Worm (Caenorhabditis elegans) whole organism, L1 larva: ENCODE measurements around the gene F54H12.7.

Source experiments
- C16A3.4 ChIP-seq: fragments of 150-350 bp; optimal IDR thresholded peaks from 2 replicates; lab custom pipeline; 2014; ENCODE audit warnings: missing biosample characterization, missing genetic modification characterization
- F16B12.6 ChIP-seq: fragments of 150-350 bp; optimal IDR thresholded peaks from 2 replicates; lab custom pipeline; 2014; ENCODE audit warnings: missing biosample characterization, missing genetic modification characterization
- Y116A8C.19 ChIP-seq: sonication (generic microtip); optimal IDR thresholded peaks from 2 replicates; lab custom pipeline; 2016; ENCODE audit warnings: missing compliant biosample characterization, missing genetic modification characterization, borderline replicate concordance
- aha-1 ChIP-seq: fragments of 150-350 bp; optimal IDR thresholded peaks from 2 replicates; lab custom pipeline; 2014; ENCODE audit warnings: missing biosample characterization, missing genetic modification characterization
- ama-1 ChIP-seq: fragments of 150-350 bp; optimal IDR thresholded peaks from 2 replicates; lab custom pipeline; 2014
- blmp-1 ChIP-seq: fragments of 150-350 bp; optimal IDR thresholded peaks from 2 replicates; lab custom pipeline; 2014; ENCODE audit warnings: missing biosample characterization, missing genetic modification characterization
- ceh-8 ChIP-seq: fragments of 200-800 bp; sonication (Bioruptor generic); optimal IDR thresholded peaks from 2 replicates; lab custom pipeline; 2018; ENCODE audit warnings: mild to moderate bottlenecking, missing genetic modification characterization, moderate library complexity, missing compliant biosample characterization
- ceh-82 ChIP-seq, 3 experiments: fragments of 150-350 bp in 1 of 3; sonication (generic microtip) in 2 of 3; optimal IDR thresholded peaks; 2 replicates each; lab custom pipeline; 2014 to 2017; ENCODE audit warnings: missing biosample characterization in 3 of 3, missing genetic modification characterization in 3 of 3
- ceh-88 ChIP-seq: fragments of 200-800 bp; sonication (Bioruptor generic); IDR thresholded peaks from 2 replicates; pipeline ENCODE4 v1.3.6; 2022; ENCODE audit warnings: missing genetic modification characterization, missing compliant biosample characterization
- dsc-1 ChIP-seq: sonication (generic microtip); optimal IDR thresholded peaks from 2 replicates; lab custom pipeline; 2016; ENCODE audit warnings: mild to moderate bottlenecking, missing genetic modification characterization, missing compliant biosample characterization
- efl-1 ChIP-seq, 4 experiments: fragments of 150-350 bp; optimal IDR thresholded peaks in 3 of 4; peaks in 1 of 4; 1 replicate in 1 of 4; 2 replicates in 3 of 4; lab custom pipeline; 2014; ENCODE audit warnings: missing biosample characterization in 2 of 4, missing genetic modification characterization in 2 of 4, missing genetic modification reagents in 2 of 4
- egl-27 ChIP-seq, 2 experiments: fragments of 150-350 bp in 1 of 2; sonication (generic microtip); optimal IDR thresholded peaks; 3 replicates each; lab custom pipeline; 2017 to 2018; ENCODE audit warnings: missing biosample characterization in 2 of 2, missing genetic modification characterization in 2 of 2, missing genetic modification reagents in 2 of 2
- elt-2 ChIP-seq: sonication (generic microtip); optimal IDR thresholded peaks from 2 replicates; lab custom pipeline; 2016; ENCODE audit warnings: missing genetic modification characterization, mild to moderate bottlenecking, inconsistent platforms, missing compliant biosample characterization, missing genetic modification reagents
- ets-5 ChIP-seq: fragments of 200-800 bp; sonication (Bioruptor generic); IDR thresholded peaks from 2 replicates; pipeline ENCODE4 v1.3.6; 2022; ENCODE audit warnings: missing genetic modification characterization, missing compliant biosample characterization
- fkh-8 ChIP-seq: sonication (generic microtip); optimal IDR thresholded peaks from 2 replicates; lab custom pipeline; 2016; ENCODE audit warnings: mild to moderate bottlenecking, missing genetic modification characterization, missing compliant biosample characterization
- isw-1 ChIP-seq: fragments of 200-800 bp; sonication (Bioruptor generic); IDR thresholded peaks from 2 replicates; pipeline ENCODE4 v1.3.6; 2022; ENCODE audit warnings: missing genetic modification characterization, missing compliant biosample characterization
- jun-1 ChIP-seq: fragments of 150-350 bp; optimal IDR thresholded peaks from 2 replicates; lab custom pipeline; 2014; ENCODE audit warnings: missing biosample characterization, missing genetic modification reagents, missing genetic modification characterization
- lin-14 ChIP-seq: fragments of 200-800 bp; sonication (Bioruptor generic); optimal IDR thresholded peaks from 2 replicates; lab custom pipeline; 2018; ENCODE audit warnings: mild to moderate bottlenecking, missing genetic modification characterization, moderate library complexity, missing compliant biosample characterization
- lin-15B ChIP-seq: fragments of 150-350 bp; sonication (generic microtip); optimal IDR thresholded peaks from 3 replicates; lab custom pipeline; 2014; ENCODE audit warnings: missing biosample characterization, missing genetic modification characterization
- lin-35 ChIP-seq, 2 experiments: fragments of 150-350 bp; optimal IDR thresholded peaks; 2 replicates each; lab custom pipeline; 2014; ENCODE audit warnings: missing biosample characterization in 2 of 2, missing genetic modification characterization in 2 of 2, missing genetic modification reagents in 2 of 2
- lin-39 ChIP-seq: fragments of 150-350 bp; optimal IDR thresholded peaks from 2 replicates; lab custom pipeline; 2014; ENCODE audit warnings: missing biosample characterization, missing genetic modification reagents, missing genetic modification characterization
- lsy-2 ChIP-seq, 2 experiments: fragments of 150-350 bp; optimal IDR thresholded peaks; 2 replicates each; lab custom pipeline; 2014; ENCODE audit warnings: missing biosample characterization in 2 of 2, missing genetic modification characterization in 2 of 2
- mdl-1 ChIP-seq, 2 experiments: fragments of 150-350 bp; optimal IDR thresholded peaks; 2 replicates each; lab custom pipeline; 2014 to 2017; ENCODE audit warnings: missing biosample characterization in 2 of 2, missing genetic modification characterization in 2 of 2, inconsistent platforms in 1 of 2
- mef-2 ChIP-seq: fragments of 150-350 bp; optimal IDR thresholded peaks from 2 replicates; lab custom pipeline; 2014; ENCODE audit warnings: missing biosample characterization, missing genetic modification characterization
- mep-1 ChIP-seq: fragments of 150-350 bp; optimal IDR thresholded peaks from 2 replicates; lab custom pipeline; 2014; ENCODE audit warnings: missing biosample characterization, missing genetic modification characterization
- nhr-19 ChIP-seq: fragments of 200-800 bp; sonication (Bioruptor generic); conservative IDR thresholded peaks from 2 replicates; pipeline ENCODE4 v1.3.6; 2022; ENCODE audit warnings: missing genetic modification characterization, missing compliant biosample characterization
- nhr-20 ChIP-seq: sonication (generic microtip); optimal IDR thresholded peaks from 2 replicates; lab custom pipeline; 2016; ENCODE audit warnings: mild to moderate bottlenecking, missing genetic modification characterization, missing compliant biosample characterization
- nhr-237 ChIP-seq: fragments of 150-350 bp; optimal IDR thresholded peaks from 2 replicates; lab custom pipeline; 2014; ENCODE audit warnings: missing biosample characterization, missing genetic modification characterization
- nhr-47 ChIP-seq: sonication (generic microtip); optimal IDR thresholded peaks from 2 replicates; lab custom pipeline; 2016; ENCODE audit warnings: mild to moderate bottlenecking, missing genetic modification characterization, moderate library complexity, missing compliant biosample characterization
- nhr-71 ChIP-seq: sonication (generic microtip); optimal IDR thresholded peaks from 2 replicates; lab custom pipeline; 2016; ENCODE audit warnings: mild to moderate bottlenecking, missing genetic modification characterization, moderate library complexity, missing compliant biosample characterization
- nhr-76 ChIP-seq: sonication (generic microtip); optimal IDR thresholded peaks from 2 replicates; lab custom pipeline; 2017; ENCODE audit warnings: missing biosample characterization, missing genetic modification characterization
- nhr-84 ChIP-seq: sonication (generic microtip); optimal IDR thresholded peaks from 2 replicates; lab custom pipeline; 2017; ENCODE audit warnings: missing biosample characterization, missing genetic modification characterization
- nhr-85 ChIP-seq: sonication (generic microtip); peaks from one replicate; lab custom pipeline; 2016; ENCODE audit warnings: missing genetic modification characterization, inconsistent platforms, missing compliant biosample characterization
- pag-3 ChIP-seq: sonication (generic microtip); optimal IDR thresholded peaks from 2 replicates; lab custom pipeline; 2017; ENCODE audit warnings: missing genetic modification characterization, mild to moderate bottlenecking, missing compliant biosample characterization, antibody characterized with exemption, borderline replicate concordance; ENCODE audit not compliant: insufficient read depth
- pax-3 ChIP-seq: fragments of 200-800 bp; sonication (Bioruptor generic); optimal IDR thresholded peaks from 2 replicates; lab custom pipeline; 2018; ENCODE audit warnings: mild to moderate bottlenecking, missing genetic modification characterization, moderate library complexity, missing compliant biosample characterization
- rnt-1 ChIP-seq: sonication (generic microtip); optimal IDR thresholded peaks from 2 replicates; lab custom pipeline; 2016; ENCODE audit warnings: mild to moderate bottlenecking, missing genetic modification characterization, moderate library complexity, missing compliant biosample characterization
- skn-1 ChIP-seq: fragments of 150-350 bp; optimal IDR thresholded peaks from 2 replicates; lab custom pipeline; 2014; ENCODE audit warnings: missing biosample characterization, missing genetic modification characterization
- snu-23 ChIP-seq: sonication (generic microtip); optimal IDR thresholded peaks from 2 replicates; lab custom pipeline; 2016; ENCODE audit warnings: missing genetic modification characterization, missing compliant biosample characterization
- sptf-1 ChIP-seq: fragments of 150-350 bp; optimal IDR thresholded peaks from 2 replicates; lab custom pipeline; 2014; ENCODE audit warnings: missing biosample characterization, missing genetic modification characterization
- swsn-7 ChIP-seq: sonication (generic microtip); optimal IDR thresholded peaks from 2 replicates; lab custom pipeline; 2016; ENCODE audit warnings: missing genetic modification characterization, missing compliant biosample characterization
- tbx-2 ChIP-seq: sonication (generic microtip); optimal IDR thresholded peaks from 2 replicates; lab custom pipeline; 2016; ENCODE audit warnings: missing genetic modification characterization, missing compliant biosample characterization
- unc-30 ChIP-seq: sonication (generic microtip); optimal IDR thresholded peaks from 2 replicates; lab custom pipeline; 2017; ENCODE audit warnings: missing biosample characterization, missing genetic modification characterization
- unc-86 ChIP-seq: sonication (generic microtip); optimal IDR thresholded peaks from 2 replicates; lab custom pipeline; 2016; ENCODE audit warnings: missing genetic modification characterization, missing compliant biosample characterization
- xbp-1 ChIP-seq: sonication (generic microtip); optimal IDR thresholded peaks from 2 replicates; lab custom pipeline; 2016; ENCODE audit warnings: missing genetic modification characterization, missing compliant biosample characterization
- ztf-11 ChIP-seq, 2 experiments: sonication (generic microtip); optimal IDR thresholded peaks; 2 replicates each; lab custom pipeline; 2016 to 2017; ENCODE audit warnings: missing genetic modification characterization in 2 of 2, missing biosample characterization in 1 of 2, missing compliant biosample characterization in 1 of 2
- ztf-4 ChIP-seq: fragments of 150-350 bp; optimal IDR thresholded peaks from 2 replicates; lab custom pipeline; 2014; ENCODE audit warnings: missing biosample characterization, missing genetic modification characterization

F54H12.7 gene

DNA sequence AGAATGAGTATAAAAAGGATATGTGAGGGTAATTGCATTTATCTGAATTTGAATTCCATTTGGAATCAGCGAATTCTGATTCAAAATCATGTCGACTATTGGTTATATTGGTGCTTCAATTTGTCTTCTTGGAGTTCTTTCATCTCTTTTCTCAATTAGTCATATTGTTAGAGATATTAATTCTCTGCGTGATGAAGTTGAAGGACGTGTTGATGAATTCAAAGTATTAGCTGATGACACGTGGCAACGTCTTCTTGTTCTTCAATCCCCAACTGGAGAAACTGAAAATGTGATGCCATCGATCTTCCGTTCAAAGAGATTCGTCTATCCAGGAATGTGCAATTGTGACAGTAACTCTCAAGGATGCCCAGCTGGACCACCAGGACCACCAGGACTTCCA lies 20.3 kb upstream of the F54H12.7 start, which contains the start of gene col-90:
Gene col-90 (plus strand): TSS at position 37 of the 400 bp plus-strand sequence.
- TF ChIP-seq blmp-1 (tag; lab: Kevin White, UChicago) = peak; percentile 6
- TF ChIP-seq egl-27 (tag; optimal IDR thresholded peaks at IDR 0.05; lab: Kevin White, UChicago) = no peak
- TF ChIP-seq ets-5 (GFP tag; lab: Robert Waterston, UW) = no peak
- TF ChIP-seq ztf-4 (tag; lab: Kevin White, UChicago) = no peak
- TF ChIP-seq isw-1 (GFP tag; lab: Robert Waterston, UW) = no peak
- no peak for TF ChIP-seq ceh-8
- peak; percentile 70 for TF ChIP-seq ama-1 (lab: Kevin White, UChicago)
- no peak for TF ChIP-seq lin-14
- no peak for TF ChIP-seq xbp-1 (tag; lab: Kevin White, UChicago)
- TF ChIP-seq mef-2 (tag; lab: Kevin White, UChicago) = no peak
- TF ChIP-seq nhr-76 = no peak

DNA sequence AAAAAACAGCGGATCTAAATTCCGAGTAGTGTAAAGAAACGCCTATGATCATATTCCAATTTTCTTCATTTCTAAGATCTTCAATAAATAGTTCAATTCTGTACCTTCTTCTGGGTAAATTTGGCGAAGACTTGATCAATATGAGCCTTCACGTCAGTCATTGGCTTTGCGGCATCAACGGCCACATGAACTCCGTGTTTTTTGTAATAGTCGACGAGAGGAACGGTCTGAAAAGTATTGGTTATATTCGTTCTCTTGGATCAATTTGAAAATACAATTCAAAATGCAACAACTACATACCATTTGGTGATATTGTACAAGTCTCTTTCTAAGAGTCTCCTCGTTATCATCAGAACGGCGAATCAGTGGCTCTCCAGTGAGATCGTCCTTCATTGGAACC lies 18.7 kb upstream of the F54H12.7 start:
- TF ChIP-seq dsc-1 (tag; lab: Kevin White, UChicago) (no peak), nhr-237 (tag; lab: Kevin White, UChicago) (no peak), fkh-8 (tag; lab: Kevin White, UChicago) (no peak), jun-1 (no peak), efl-1 (optimal IDR thresholded peaks at IDR 0.05; lab: Kevin White, UChicago) (no peak), efl-1 (GFP tag; optimal IDR thresholded peaks at IDR 0.05 in 1 of 2; lab: Kevin White, UChicago) (peak in 1 of 2 experiments; percentile 58)

ce11 chrIII:7952077-7952765 lies 16.9 kb upstream of the F54H12.7 start, which contains the start of gene C29E4.15:
C29E4.15 (plus strand) TSS chrIII:7952623.
- peak; percentile 30 for TF ChIP-seq F16B12.6 (tag; lab: Kevin White, UChicago)
- no peak for TF ChIP-seq mep-1 (tag; lab: Kevin White, UChicago)
- peak; percentile 34 for TF ChIP-seq skn-1
- TF ChIP-seq nhr-71 = peak; percentile 70
- peak; percentile 53 to 73 for TF ChIP-seq lsy-2 (tag; optimal IDR thresholded peaks at IDR 0.05; lab: Kevin White, UChicago)
- TF ChIP-seq unc-30 (tag; lab: Kevin White, UChicago) = no peak
- TF ChIP-seq blmp-1 (tag; lab: Kevin White, UChicago) = peak; percentile 64
- no peak for TF ChIP-seq lin-39 (tag; lab: Kevin White, UChicago)
- TF ChIP-seq swsn-7 (tag; lab: Kevin White, UChicago) = peak; percentile 47
- peak; percentile 17 for TF ChIP-seq lin-15B (tag; lab: Kevin White, UChicago)
- TF ChIP-seq egl-27 (tag; optimal IDR thresholded peaks at IDR 0.05; lab: Kevin White, UChicago) = no peak
- peak; percentile 74 to 91 for TF ChIP-seq lin-35 (GFP tag; optimal IDR thresholded peaks at IDR 0.05; lab: Kevin White, UChicago)
- peak; percentile 29 for TF ChIP-seq fkh-8 (tag; lab: Kevin White, UChicago)
- TF ChIP-seq C16A3.4 = no peak
- no peak for TF ChIP-seq pax-3 (tag; lab: Kevin White, UChicago)
- TF ChIP-seq nhr-19 (GFP tag; lab: Robert Waterston, UW) = peak; percentile 52
- TF ChIP-seq efl-1 (optimal IDR thresholded peaks at IDR 0.05; lab: Kevin White, UChicago) = peak; percentile 92
- peak; percentile 90 to 98 for TF ChIP-seq efl-1 (GFP tag; optimal IDR thresholded peaks at IDR 0.05 in 1 of 2; lab: Kevin White, UChicago)
- no peak for TF ChIP-seq jun-1
- no peak for TF ChIP-seq ztf-11 (tag; optimal IDR thresholded peaks at IDR 0.05; lab: Kevin White, UChicago)
- TF ChIP-seq xbp-1 (tag; lab: Kevin White, UChicago) = peak; percentile 37
- peak; percentile 48 for TF ChIP-seq nhr-20
- peak; percentile 58 for TF ChIP-seq nhr-47 (tag; lab: Kevin White, UChicago)
- TF ChIP-seq ets-5 (GFP tag; lab: Robert Waterston, UW) = no peak
- TF ChIP-seq nhr-85 (tag; lab: Kevin White, UChicago) = no peak
- no peak for TF ChIP-seq dsc-1 (tag; lab: Kevin White, UChicago)
- TF ChIP-seq sptf-1 (tag; lab: Kevin White, UChicago) = no peak
- TF ChIP-seq isw-1 (GFP tag; lab: Robert Waterston, UW) = peak; percentile 33; the same call in 1 of the 2 replicates
- peak; percentile 58 for TF ChIP-seq snu-23 (GFP tag; lab: Kevin White, UChicago)
- TF ChIP-seq unc-86 (tag; lab: Kevin White, UChicago) = peak; percentile 40
- no peak for TF ChIP-seq Y116A8C.19 (tag; lab: Kevin White, UChicago)
- TF ChIP-seq elt-2 (tag; lab: Kevin White, UChicago) = no peak
- peak; percentile 21 for TF ChIP-seq tbx-2 (tag; lab: Kevin White, UChicago)
- no peak for TF ChIP-seq ceh-88 (GFP tag; lab: Robert Waterston, UW)
- TF ChIP-seq aha-1 (tag; lab: Kevin White, UChicago) = no peak
- no peak for TF ChIP-seq pag-3 (tag; lab: Kevin White, UChicago)
- TF ChIP-seq rnt-1 (tag; lab: Kevin White, UChicago) = peak; percentile 68
- no peak for TF ChIP-seq nhr-84 (tag; lab: Kevin White, UChicago)
- peak in 1 of 3 experiments; percentile 43 for TF ChIP-seq ceh-82 (tag; optimal IDR thresholded peaks at IDR 0.05; lab: Kevin White, UChicago)
- TF ChIP-seq mdl-1 (tag; optimal IDR thresholded peaks at IDR 0.05; lab: Kevin White, UChicago) = peak in 1 of 2 experiments; percentile 24
